Worm (Caenorhabditis elegans) whole organism, L4 larva: ENCODE data around the gene pgam-5.

Experiments
- F37D6.2 ChIP-seq: sonication (generic microtip); optimal IDR thresholded peaks from 2 replicates; lab custom pipeline; 2016; ENCODE audit warnings: mild to moderate bottlenecking, missing genetic modification characterization, missing compliant biosample characterization
- F49E8.2 ChIP-seq: sonication (generic microtip); optimal IDR thresholded peaks from 2 replicates; lab custom pipeline; 2016; ENCODE audit warnings: missing compliant biosample characterization, mild to moderate bottlenecking, missing genetic modification characterization, borderline replicate concordance
- T26A8.4 ChIP-seq: fragments of 200-800 bp; sonication (Bioruptor generic); IDR thresholded peaks from 2 replicates; pipeline ENCODE4 v1.3.6; 2022; ENCODE audit warnings: missing genetic modification characterization, missing compliant biosample characterization
- ZK546.5 ChIP-seq, 2 experiments: sonication (generic microtip); optimal IDR thresholded peaks; 2 replicates each; lab custom pipeline; 2017; ENCODE audit warnings: missing biosample characterization in 2 of 2, missing genetic modification characterization in 2 of 2
- aha-1 ChIP-seq: fragments of 150-350 bp; peaks from one replicate; lab custom pipeline; 2014; ENCODE audit warnings: missing biosample characterization, missing genetic modification characterization
- aly-2 ChIP-seq: sonication (generic microtip); optimal IDR thresholded peaks from 2 replicates; lab custom pipeline; 2018; ENCODE audit warnings: missing biosample characterization, missing genetic modification characterization
- ama-1 ChIP-seq: fragments of 150-350 bp; optimal IDR thresholded peaks from 2 replicates; lab custom pipeline; 2014; ENCODE audit warnings: inconsistent platforms, mixed read lengths
- attf-4 ChIP-seq: sonication (generic microtip); optimal IDR thresholded peaks from 3 replicates; lab custom pipeline; 2017; ENCODE audit warnings: missing biosample characterization, missing genetic modification characterization
- ceh-20 ChIP-seq: fragments of 200-800 bp; sonication (Bioruptor generic); IDR thresholded peaks from 2 replicates; pipeline ENCODE4 v1.3.6; 2022; ENCODE audit warnings: missing genetic modification reagents, missing genetic modification characterization, missing compliant biosample characterization
- ceh-28 ChIP-seq: fragments of 150-350 bp; optimal IDR thresholded peaks from 2 replicates; lab custom pipeline; 2014; ENCODE audit warnings: missing biosample characterization, missing genetic modification reagents, missing genetic modification characterization
- ces-1 ChIP-seq: fragments of 150-350 bp; sonication (generic microtip); optimal IDR thresholded peaks from 4 replicates; lab custom pipeline; 2014; ENCODE audit warnings: missing biosample characterization, missing genetic modification reagents, missing genetic modification characterization
- daf-16 ChIP-seq, 3 experiments: sonication (generic microtip); optimal IDR thresholded peaks; 2 replicates each; lab custom pipeline; 2016 to 2017; ENCODE audit warnings: missing genetic modification characterization in 3 of 3, missing genetic modification reagents in 3 of 3, mild to moderate bottlenecking in 2 of 3, missing compliant biosample characterization in 2 of 3, missing biosample characterization in 1 of 3, moderate library complexity in 1 of 3
- dmd-6 ChIP-seq: fragments of 200-800 bp; sonication (Bioruptor generic); IDR thresholded peaks from 2 replicates; pipeline ENCODE4 v1.3.6; 2022; ENCODE audit warnings: missing genetic modification reagents, missing genetic modification characterization, missing compliant biosample characterization
- dmd-8 ChIP-seq: fragments of 200-800 bp; sonication (Bioruptor generic); IDR thresholded peaks from 2 replicates; pipeline ENCODE4 v1.3.6; 2022; ENCODE audit warnings: missing genetic modification characterization, missing compliant biosample characterization
- duxl-1 ChIP-seq: sonication (generic microtip); optimal IDR thresholded peaks from 2 replicates; lab custom pipeline; 2016; ENCODE audit warnings: mild to moderate bottlenecking, missing genetic modification characterization, moderate library complexity, missing compliant biosample characterization; ENCODE audit not compliant: poor library complexity
- dve-1 ChIP-seq: sonication (generic microtip); optimal IDR thresholded peaks from 2 replicates; lab custom pipeline; 2017; ENCODE audit warnings: antibody characterized with exemption, mild to moderate bottlenecking, missing genetic modification characterization, missing compliant biosample characterization; ENCODE audit not compliant: insufficient read depth
- egl-43 ChIP-seq: fragments of 200-800 bp; sonication (Bioruptor generic); IDR thresholded peaks from 2 replicates; pipeline ENCODE4 v1.3.6; 2022; ENCODE audit warnings: missing genetic modification reagents, missing genetic modification characterization, missing compliant biosample characterization
- hif-1 ChIP-seq, 2 experiments: sonication (generic microtip); optimal IDR thresholded peaks; 2 replicates each; lab custom pipeline; 2016 to 2017; ENCODE audit warnings: missing compliant biosample characterization in 2 of 2, missing genetic modification characterization in 2 of 2, missing genetic modification reagents in 2 of 2, missing genotype in 2 of 2, mild to moderate bottlenecking in 1 of 2
- hlh-11 ChIP-seq: fragments of 200-800 bp; sonication (Bioruptor generic); optimal IDR thresholded peaks from 2 replicates; lab custom pipeline; 2018; ENCODE audit warnings: mild to moderate bottlenecking, missing genetic modification characterization, missing compliant biosample characterization
- hlh-30 ChIP-seq: sonication (generic microtip); optimal IDR thresholded peaks from 2 replicates; lab custom pipeline; 2017; ENCODE audit warnings: antibody characterized with exemption, mild to moderate bottlenecking, missing genetic modification characterization, missing compliant biosample characterization; ENCODE audit not compliant: insufficient read depth
- lim-7 ChIP-seq: fragments of 200-800 bp; sonication (Bioruptor generic); IDR thresholded peaks from 2 replicates; pipeline ENCODE4 v1.3.6; 2022; ENCODE audit warnings: missing genetic modification characterization, missing compliant biosample characterization
- lin-1 ChIP-seq: fragments of 200-800 bp; sonication (Bioruptor generic); IDR thresholded peaks from 2 replicates; pipeline ENCODE4 v1.3.6; 2022; ENCODE audit warnings: missing genetic modification reagents, missing genetic modification characterization, missing compliant biosample characterization
- lir-3 ChIP-seq: sonication (generic microtip); optimal IDR thresholded peaks from 2 replicates; lab custom pipeline; 2016; ENCODE audit warnings: mild to moderate bottlenecking, missing genetic modification characterization, missing compliant biosample characterization
- mdl-1 ChIP-seq, 2 experiments: fragments of 150-350 bp in 1 of 2; sonication (generic microtip) in 1 of 2; optimal IDR thresholded peaks; 2 replicates each; lab custom pipeline; 2014 to 2017; ENCODE audit warnings: missing biosample characterization in 2 of 2, missing genetic modification characterization in 2 of 2
- mes-2 ChIP-seq: sonication (generic microtip); optimal IDR thresholded peaks from 2 replicates; lab custom pipeline; 2016; ENCODE audit warnings: missing genotype, mild to moderate bottlenecking, missing genetic modification characterization, missing compliant biosample characterization; ENCODE audit not compliant: poor library complexity, severe bottlenecking
- mxl-2 ChIP-seq: fragments of 200-800 bp; sonication (Bioruptor generic); conservative IDR thresholded peaks from 2 replicates; pipeline ENCODE4 v1.3.6; 2022; ENCODE audit warnings: missing genetic modification reagents, missing genetic modification characterization, missing compliant biosample characterization
- mxl-3 ChIP-seq: fragments of 200-800 bp; sonication (Bioruptor generic); optimal IDR thresholded peaks from 2 replicates; lab custom pipeline; 2018; ENCODE audit warnings: mild to moderate bottlenecking, missing genetic modification characterization, missing compliant biosample characterization
- nhr-111 ChIP-seq: fragments of 200-800 bp; sonication (Bioruptor generic); optimal IDR thresholded peaks from 2 replicates; lab custom pipeline; 2018; ENCODE audit warnings: mild to moderate bottlenecking, missing genetic modification characterization, missing compliant biosample characterization
- nhr-237 ChIP-seq: sonication (generic microtip); optimal IDR thresholded peaks from 2 replicates; lab custom pipeline; 2017; ENCODE audit warnings: missing biosample characterization, missing genetic modification characterization
- nhr-28 ChIP-seq: fragments of 150-350 bp; optimal IDR thresholded peaks from 2 replicates; lab custom pipeline; 2014; ENCODE audit warnings: missing biosample characterization, missing genetic modification characterization
- nhr-48 ChIP-seq: sonication (generic microtip); optimal IDR thresholded peaks from 2 replicates; lab custom pipeline; 2016; ENCODE audit warnings: mild to moderate bottlenecking, missing genetic modification characterization, missing compliant biosample characterization
- nhr-77 ChIP-seq: fragments of 150-350 bp; optimal IDR thresholded peaks from 2 replicates; lab custom pipeline; 2014; ENCODE audit warnings: missing biosample characterization, missing genetic modification characterization
- php-3 ChIP-seq: fragments of 200-800 bp; sonication (Bioruptor generic); IDR thresholded peaks from 2 replicates; pipeline ENCODE4 v1.3.6; 2022; ENCODE audit warnings: missing genetic modification reagents, missing genetic modification characterization, missing compliant biosample characterization
- pqm-1 ChIP-seq: sonication (generic microtip); optimal IDR thresholded peaks from 2 replicates; lab custom pipeline; 2017; ENCODE audit warnings: missing biosample characterization, missing genetic modification characterization
- skn-1 ChIP-seq: fragments of 150-350 bp; optimal IDR thresholded peaks from 2 replicates; lab custom pipeline; 2014; ENCODE audit warnings: missing biosample characterization, missing genetic modification characterization
- spr-3 ChIP-seq: fragments of 200-800 bp; sonication (Bioruptor generic); optimal IDR thresholded peaks from 2 replicates; lab custom pipeline; 2018; ENCODE audit warnings: mild to moderate bottlenecking, missing genetic modification characterization, missing compliant biosample characterization
- unc-62 ChIP-seq, 3 experiments: fragments of 150-350 bp in 1 of 3; sonication (generic microtip); optimal IDR thresholded peaks in 2 of 3; peaks in 1 of 3; 1 replicate in 1 of 3; 2 replicates in 2 of 3; lab custom pipeline; 2014 to 2017; ENCODE audit warnings: missing biosample characterization in 3 of 3, missing genetic modification characterization in 3 of 3, missing genetic modification reagents in 3 of 3, missing genotype in 1 of 3
- vab-7 ChIP-seq: fragments of 200-800 bp; sonication (Bioruptor generic); IDR thresholded peaks from 2 replicates; pipeline ENCODE4 v1.3.6; 2022; ENCODE audit warnings: missing genetic modification reagents, missing genetic modification characterization, missing compliant biosample characterization
- zfp-3 ChIP-seq: fragments of 200-800 bp; sonication (Bioruptor generic); conservative IDR thresholded peaks from 2 replicates; pipeline ENCODE4 v1.3.6; 2022; ENCODE audit warnings: missing genetic modification reagents, missing genetic modification characterization, missing compliant biosample characterization

Gene pgam-5

ce11 chrII:7624995-7625394 is 26.4 kb upstream of the pgam-5 start:
- TF ChIP-seq unc-62 (GFP tag; optimal IDR thresholded peaks at IDR 0.05 in 1 of 2; lab: Kevin White, UChicago) (peak in 1 of 2 experiments; percentile 49), unc-62 (tag; optimal IDR thresholded peaks at IDR 0.05; lab: Kevin White, UChicago) (no peak), nhr-111 (GFP tag; lab: Kevin White, UChicago) (no peak), ces-1 (GFP tag; lab: Kevin White, UChicago) (peak; percentile 25), vab-7 (GFP tag; lab: Robert Waterston, UW) (0 out of 2 replicates have a peak, but pooled peaks have one; percentile 30), zfp-3 (GFP tag; lab: Robert Waterston, UW) (no peak), dmd-8 (GFP tag; lab: Robert Waterston, UW) (no peak), ama-1 (no peak), aly-2 (tag; lab: Kevin White, UChicago) (no peak), nhr-77 (tag; lab: Kevin White, UChicago) (no peak), egl-43 (GFP tag; lab: Robert Waterston, UW) (0 out of 2 replicates have a peak, but pooled peaks have one; percentile 31)

DNA sequence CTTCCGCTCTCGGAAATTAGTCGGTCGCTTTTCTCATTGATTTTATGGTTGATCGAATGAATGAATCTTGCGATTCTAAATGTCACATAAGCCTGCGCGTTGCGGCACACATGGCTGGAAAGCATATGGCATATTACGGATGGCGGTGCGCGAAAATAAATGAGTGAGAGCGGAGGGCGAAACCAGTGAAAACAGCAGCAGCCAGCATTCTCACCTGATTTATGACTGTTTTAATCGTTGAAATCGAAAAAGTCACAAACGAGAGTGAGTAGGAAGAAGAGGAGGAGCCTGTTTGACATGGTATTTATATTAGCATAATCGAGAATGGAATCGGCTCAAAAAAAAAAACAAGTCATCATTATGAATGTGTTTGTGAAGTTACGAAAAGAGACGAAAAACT is 25.7 kb upstream of the pgam-5 start:
- no peak for TF ChIP-seq nhr-48
- TF ChIP-seq aha-1 (tag; lab: Kevin White, UChicago): no peak
- no peak for TF ChIP-seq lir-3 (tag; lab: Kevin White, UChicago)
- no peak for TF ChIP-seq spr-3 (GFP tag; lab: Kevin White, UChicago)

DNA sequence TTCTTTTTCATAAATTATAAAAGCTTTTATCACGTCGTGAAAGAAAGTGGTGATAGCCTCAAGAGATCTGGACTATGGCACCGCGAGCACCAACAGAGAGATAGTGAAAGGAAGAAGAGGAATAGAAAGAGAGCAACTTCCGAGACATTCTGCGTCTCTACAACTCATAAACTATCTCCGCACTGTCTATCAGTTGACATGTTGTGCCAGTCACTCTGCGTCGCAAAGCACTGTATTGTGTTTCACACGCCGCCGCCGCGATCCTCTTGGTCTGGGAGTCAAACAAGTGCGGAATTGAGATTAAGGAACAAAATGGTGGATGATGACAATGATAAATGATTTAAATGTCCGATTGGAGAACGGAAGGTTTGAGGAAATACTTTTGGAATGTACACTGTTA is 24.9 kb upstream of the pgam-5 start:
- TF ChIP-seq ceh-28 (tag; lab: Kevin White, UChicago): no peak
- peak; percentile 25 for TF ChIP-seq nhr-48
- TF ChIP-seq ceh-20: 0 out of 2 replicates have a peak, but pooled peaks have one; percentile 14
- no peak for TF ChIP-seq mxl-2 (GFP tag; lab: Robert Waterston, UW)
- TF ChIP-seq attf-4: no peak
- TF ChIP-seq mes-2 (tag; lab: Kevin White, UChicago): peak; percentile 42
- TF ChIP-seq hlh-11 (tag; lab: Kevin White, UChicago): peak; percentile 80
- no peak for TF ChIP-seq skn-1 (tag; lab: Kevin White, UChicago)
- TF ChIP-seq ZK546.5 (tag; optimal IDR thresholded peaks at IDR 0.05; lab: Kevin White, UChicago): no peak
- 0 out of 2 replicates have a peak, but pooled peaks have one; percentile 42 for TF ChIP-seq T26A8.4 (GFP tag; lab: Robert Waterston, UW)
- TF ChIP-seq aha-1 (tag; lab: Kevin White, UChicago): peak; percentile 77
- TF ChIP-seq lin-1: 0 out of 2 replicates have a peak, but pooled peaks have one; percentile 40
- no peak for TF ChIP-seq aly-2 (tag; lab: Kevin White, UChicago)
- TF ChIP-seq unc-62 (GFP tag; optimal IDR thresholded peaks at IDR 0.05 in 1 of 2; lab: Kevin White, UChicago): peak in 1 of 2 experiments; percentile 96
- no peak for TF ChIP-seq unc-62 (tag; optimal IDR thresholded peaks at IDR 0.05; lab: Kevin White, UChicago)
- peak in 1 of 2 experiments; percentile 25 for TF ChIP-seq daf-16 (GFP tag; optimal IDR thresholded peaks at IDR 0.05; lab: Kevin White, UChicago)
- peak; percentile 68 for TF ChIP-seq daf-16 (tag; optimal IDR thresholded peaks at IDR 0.05; lab: Kevin White, UChicago)
- no peak for TF ChIP-seq pqm-1
- TF ChIP-seq dmd-6 (GFP tag; lab: Robert Waterston, UW): peak; percentile 51; the same call in 1 of the 2 replicates
- no peak for TF ChIP-seq F37D6.2 (tag; lab: Kevin White, UChicago)
- 0 out of 2 replicates have a peak, but pooled peaks have one; percentile 11 for TF ChIP-seq php-3 (GFP tag; lab: Robert Waterston, UW)
- peak in 1 of 2 experiments; percentile 41 for TF ChIP-seq mdl-1 (tag; optimal IDR thresholded peaks at IDR 0.05; lab: Kevin White, UChicago)
- TF ChIP-seq hlh-30: peak; percentile 51
- TF ChIP-seq nhr-28 (tag; lab: Kevin White, UChicago): peak; percentile 33
- 0 out of 2 replicates have a peak, but pooled peaks have one; percentile 15 for TF ChIP-seq dmd-8 (GFP tag; lab: Robert Waterston, UW)
- TF ChIP-seq vab-7 (GFP tag; lab: Robert Waterston, UW): no peak
- TF ChIP-seq F49E8.2: no peak
- TF ChIP-seq hif-1 (tag; optimal IDR thresholded peaks at IDR 0.05; lab: Kevin White, UChicago): peak in 1 of 2 experiments; percentile 28
- no peak for TF ChIP-seq duxl-1 (tag; lab: Kevin White, UChicago)
- TF ChIP-seq mxl-3: peak; percentile 67
- no peak for TF ChIP-seq nhr-237 (tag; lab: Kevin White, UChicago)
- TF ChIP-seq dve-1 (tag; lab: Kevin White, UChicago): peak; percentile 74
- no peak for TF ChIP-seq lim-7 (GFP tag; lab: Robert Waterston, UW)
